Fruit fly (Drosophila melanogaster) S2 (cell line): Measurements from ENCODE around the gene CG43054.

Source experiments
- CG8478 ChIP-seq: fragments of >200 bp; optimal IDR thresholded peaks from 2 replicates; lab custom pipeline; 2018
- CTCF ChIP-seq, 2 experiments: fragments of >200 bp; optimal IDR thresholded peaks; 2 replicates each; lab custom pipeline; 2018

DNA sequence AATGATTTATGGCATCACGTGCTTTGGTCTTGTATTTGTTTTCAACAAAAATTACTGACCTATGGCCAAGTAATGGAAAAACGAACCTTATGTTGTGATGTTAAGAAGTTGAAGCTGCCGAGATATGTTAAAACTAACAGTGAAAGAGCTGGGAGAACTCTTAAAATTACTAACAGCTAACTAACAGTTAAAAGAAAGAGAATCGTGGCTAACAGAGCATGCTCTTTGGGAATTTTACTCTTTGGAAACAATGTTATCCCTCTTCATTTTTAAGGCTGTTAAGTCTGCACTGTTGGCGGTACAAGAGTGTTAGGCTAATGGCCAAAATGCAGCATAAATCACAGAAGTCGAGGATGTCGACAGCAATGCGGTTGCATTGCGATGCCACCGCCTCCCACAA lies 6.5 kb upstream of the CG43054 start:
- TF ChIP-seq CG8478 (lab: Kevin White, UChicago): no peak
- no peak for TF ChIP-seq CTCF (optimal IDR thresholded peaks at IDR 0.05; lab: Kevin White, UChicago)
